Worm (Caenorhabditis elegans) whole organism, L1 larva: ENCODE data around the gene fipr-25.

Source experiments
- C04F5.9 ChIP-seq: sonication (generic microtip); optimal IDR thresholded peaks from 2 replicates; lab custom pipeline; 2016; ENCODE audit warnings: missing genetic modification characterization, missing compliant biosample characterization
- C34B4.2 ChIP-seq: sonication (generic microtip); optimal IDR thresholded peaks from 2 replicates; lab custom pipeline; 2017; ENCODE audit warnings: mild to moderate bottlenecking, missing genetic modification characterization, missing compliant biosample characterization
- blmp-1 ChIP-seq: fragments of 150-350 bp; optimal IDR thresholded peaks from 2 replicates; lab custom pipeline; 2014; ENCODE audit warnings: missing biosample characterization, missing genetic modification characterization
- ceh-90 ChIP-seq: sonication (generic microtip); optimal IDR thresholded peaks from 2 replicates; lab custom pipeline; 2016; ENCODE audit warnings: missing genetic modification characterization, missing compliant biosample characterization
- efl-1 ChIP-seq, 4 experiments: fragments of 150-350 bp; optimal IDR thresholded peaks in 3 of 4; peaks in 1 of 4; 1 replicate in 1 of 4; 2 replicates in 3 of 4; lab custom pipeline; 2014; ENCODE audit warnings: missing biosample characterization in 2 of 4, missing genetic modification characterization in 2 of 4, missing genetic modification reagents in 2 of 4
- egl-27 ChIP-seq, 2 experiments: fragments of 150-350 bp in 1 of 2; sonication (generic microtip); optimal IDR thresholded peaks; 3 replicates each; lab custom pipeline; 2017 to 2018; ENCODE audit warnings: missing biosample characterization in 2 of 2, missing genetic modification characterization in 2 of 2, missing genetic modification reagents in 2 of 2
- elt-2 ChIP-seq: sonication (generic microtip); optimal IDR thresholded peaks from 2 replicates; lab custom pipeline; 2016; ENCODE audit warnings: missing genetic modification characterization, mild to moderate bottlenecking, inconsistent platforms, missing compliant biosample characterization, missing genetic modification reagents
- elt-3 ChIP-seq, 6 experiments: fragments of 150-350 bp in 1 of 6; sonication (generic microtip); optimal IDR thresholded peaks; 2 replicates each; lab custom pipeline; 2017 to 2018; ENCODE audit warnings: missing biosample characterization in 6 of 6, missing genetic modification characterization in 6 of 6, inconsistent platforms in 1 of 6
- fkh-10 ChIP-seq: sonication (generic microtip); optimal IDR thresholded peaks from 2 replicates; lab custom pipeline; 2017; ENCODE audit warnings: missing biosample characterization, missing genetic modification reagents, missing genetic modification characterization
- fkh-4 ChIP-seq: sonication (generic microtip); optimal IDR thresholded peaks from 2 replicates; lab custom pipeline; 2016; ENCODE audit warnings: missing compliant biosample characterization, missing genetic modification characterization, borderline replicate concordance
- fkh-8 ChIP-seq: sonication (generic microtip); optimal IDR thresholded peaks from 2 replicates; lab custom pipeline; 2016; ENCODE audit warnings: mild to moderate bottlenecking, missing genetic modification characterization, missing compliant biosample characterization
- hlh-17 ChIP-seq: fragments of 200-800 bp; sonication (Bioruptor generic); optimal IDR thresholded peaks from 2 replicates; lab custom pipeline; 2018; ENCODE audit warnings: missing genetic modification characterization, mild to moderate bottlenecking, missing compliant biosample characterization, moderate library complexity, borderline replicate concordance
- hlh-4 ChIP-seq: sonication (generic microtip); optimal IDR thresholded peaks from 2 replicates; lab custom pipeline; 2016; ENCODE audit warnings: mild to moderate bottlenecking, missing genetic modification characterization, missing compliant biosample characterization
- hpl-2 ChIP-seq: fragments of 150-350 bp; optimal IDR thresholded peaks from 2 replicates; lab custom pipeline; 2014; ENCODE audit warnings: missing biosample characterization, missing genetic modification reagents, missing genetic modification characterization
- isw-1 ChIP-seq: fragments of 200-800 bp; sonication (Bioruptor generic); IDR thresholded peaks from 2 replicates; pipeline ENCODE4 v1.3.6; 2022; ENCODE audit warnings: missing genetic modification characterization, missing compliant biosample characterization
- jun-1 ChIP-seq: fragments of 150-350 bp; optimal IDR thresholded peaks from 2 replicates; lab custom pipeline; 2014; ENCODE audit warnings: missing biosample characterization, missing genetic modification reagents, missing genetic modification characterization
- lin-14 ChIP-seq: fragments of 200-800 bp; sonication (Bioruptor generic); optimal IDR thresholded peaks from 2 replicates; lab custom pipeline; 2018; ENCODE audit warnings: mild to moderate bottlenecking, missing genetic modification characterization, moderate library complexity, missing compliant biosample characterization
- lin-15B ChIP-seq: fragments of 150-350 bp; sonication (generic microtip); optimal IDR thresholded peaks from 3 replicates; lab custom pipeline; 2014; ENCODE audit warnings: missing biosample characterization, missing genetic modification characterization
- lir-3 ChIP-seq: sonication (generic microtip); optimal IDR thresholded peaks from 2 replicates; lab custom pipeline; 2016; ENCODE audit warnings: mild to moderate bottlenecking, missing genetic modification characterization, moderate library complexity, missing compliant biosample characterization; ENCODE audit not compliant: poor library complexity
- mdl-1 ChIP-seq, 2 experiments: fragments of 150-350 bp; optimal IDR thresholded peaks; 2 replicates each; lab custom pipeline; 2014 to 2017; ENCODE audit warnings: missing biosample characterization in 2 of 2, missing genetic modification characterization in 2 of 2, inconsistent platforms in 1 of 2
- nhr-19 ChIP-seq: fragments of 200-800 bp; sonication (Bioruptor generic); conservative IDR thresholded peaks from 2 replicates; pipeline ENCODE4 v1.3.6; 2022; ENCODE audit warnings: missing genetic modification characterization, missing compliant biosample characterization
- nhr-20 ChIP-seq: sonication (generic microtip); optimal IDR thresholded peaks from 2 replicates; lab custom pipeline; 2016; ENCODE audit warnings: mild to moderate bottlenecking, missing genetic modification characterization, missing compliant biosample characterization
- nhr-28 ChIP-seq: fragments of 150-350 bp; optimal IDR thresholded peaks from 2 replicates; lab custom pipeline; 2014; ENCODE audit warnings: missing biosample characterization, missing genetic modification characterization
- nhr-71 ChIP-seq: sonication (generic microtip); optimal IDR thresholded peaks from 2 replicates; lab custom pipeline; 2016; ENCODE audit warnings: mild to moderate bottlenecking, missing genetic modification characterization, moderate library complexity, missing compliant biosample characterization
- nhr-84 ChIP-seq: sonication (generic microtip); optimal IDR thresholded peaks from 2 replicates; lab custom pipeline; 2017; ENCODE audit warnings: missing biosample characterization, missing genetic modification characterization
- nhr-85 ChIP-seq: sonication (generic microtip); peaks from one replicate; lab custom pipeline; 2016; ENCODE audit warnings: missing genetic modification characterization, inconsistent platforms, missing compliant biosample characterization
- pag-3 ChIP-seq: sonication (generic microtip); optimal IDR thresholded peaks from 2 replicates; lab custom pipeline; 2017; ENCODE audit warnings: missing genetic modification characterization, mild to moderate bottlenecking, missing compliant biosample characterization, antibody characterized with exemption, borderline replicate concordance; ENCODE audit not compliant: insufficient read depth
- pqm-1 ChIP-seq: sonication (generic microtip); optimal IDR thresholded peaks from 3 replicates; lab custom pipeline; 2017; ENCODE audit warnings: missing biosample characterization, missing genetic modification characterization
- snu-23 ChIP-seq: sonication (generic microtip); optimal IDR thresholded peaks from 2 replicates; lab custom pipeline; 2016; ENCODE audit warnings: missing genetic modification characterization, missing compliant biosample characterization
- tbx-2 ChIP-seq: sonication (generic microtip); optimal IDR thresholded peaks from 2 replicates; lab custom pipeline; 2016; ENCODE audit warnings: missing genetic modification characterization, missing compliant biosample characterization
- tlp-1 ChIP-seq: fragments of 150-350 bp; optimal IDR thresholded peaks from 2 replicates; lab custom pipeline; 2014; ENCODE audit warnings: missing biosample characterization, missing genetic modification characterization
- unc-30 ChIP-seq: sonication (generic microtip); optimal IDR thresholded peaks from 2 replicates; lab custom pipeline; 2017; ENCODE audit warnings: missing biosample characterization, missing genetic modification characterization
- xbp-1 ChIP-seq: sonication (generic microtip); optimal IDR thresholded peaks from 2 replicates; lab custom pipeline; 2016; ENCODE audit warnings: missing genetic modification characterization, missing compliant biosample characterization
- ztf-11 ChIP-seq, 2 experiments: sonication (generic microtip); optimal IDR thresholded peaks; 2 replicates each; lab custom pipeline; 2016 to 2017; ENCODE audit warnings: missing genetic modification characterization in 2 of 2, missing biosample characterization in 1 of 2, missing compliant biosample characterization in 1 of 2

The fipr-25 gene

DNA sequence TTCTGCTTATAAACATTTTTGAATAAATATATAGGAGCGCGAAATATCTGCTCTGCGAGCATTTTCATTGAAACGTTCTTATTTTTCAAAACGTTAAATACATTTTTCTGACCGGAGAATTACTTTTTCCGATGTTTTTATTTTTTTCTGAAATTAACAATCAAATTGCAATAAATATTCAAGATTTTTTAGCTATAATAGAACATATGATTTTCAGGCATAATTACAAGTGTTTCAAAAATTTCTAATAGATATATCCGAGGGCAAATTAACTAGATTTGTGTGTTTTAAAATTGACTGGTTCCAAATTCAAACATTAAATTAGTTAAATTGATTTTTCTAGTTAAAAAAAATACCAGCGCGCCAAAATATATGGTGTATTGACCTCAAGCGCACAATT, 21.8 kb downstream of the fipr-25 start, which contains the start of gene T08B1.4:
T08B1.4 (plus strand) TSS at position 301 of the 400 bp plus-strand sequence.
- TF ChIP-seq egl-27 (tag; optimal IDR thresholded peaks at IDR 0.05; lab: Kevin White, UChicago), result no peak

DNA sequence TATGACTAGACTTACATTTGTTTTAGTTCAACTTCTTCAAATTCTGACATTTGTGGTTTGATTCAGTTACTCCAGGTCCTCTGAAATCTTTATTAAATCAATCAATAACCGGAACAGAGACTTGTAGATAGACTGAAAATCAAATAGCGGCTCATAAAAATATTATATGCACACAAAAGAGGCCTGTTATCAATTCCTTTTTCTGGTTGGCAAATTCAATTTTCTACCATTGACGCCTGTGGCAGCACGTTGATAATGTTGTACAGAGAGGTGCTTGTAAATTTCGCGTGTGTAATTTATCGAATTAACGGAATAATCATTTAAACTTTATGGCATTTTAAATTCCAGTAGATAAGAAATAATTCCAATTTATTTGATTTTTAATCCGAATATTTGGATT, 29.7 kb downstream of the fipr-25 start, which contains the start of gene T08B1.1:
T08B1.1 (minus strand) TSS at position 92 of the 400 bp plus-strand sequence.
- TF ChIP-seq nhr-19 (GFP tag; lab: Robert Waterston, UW) (no peak), elt-2 (tag; lab: Kevin White, UChicago) (peak; percentile 80), fkh-10 (GFP tag; lab: Kevin White, UChicago) (no peak), blmp-1 (tag; lab: Kevin White, UChicago) (no peak), nhr-85 (tag; lab: Kevin White, UChicago) (no peak)

DNA sequence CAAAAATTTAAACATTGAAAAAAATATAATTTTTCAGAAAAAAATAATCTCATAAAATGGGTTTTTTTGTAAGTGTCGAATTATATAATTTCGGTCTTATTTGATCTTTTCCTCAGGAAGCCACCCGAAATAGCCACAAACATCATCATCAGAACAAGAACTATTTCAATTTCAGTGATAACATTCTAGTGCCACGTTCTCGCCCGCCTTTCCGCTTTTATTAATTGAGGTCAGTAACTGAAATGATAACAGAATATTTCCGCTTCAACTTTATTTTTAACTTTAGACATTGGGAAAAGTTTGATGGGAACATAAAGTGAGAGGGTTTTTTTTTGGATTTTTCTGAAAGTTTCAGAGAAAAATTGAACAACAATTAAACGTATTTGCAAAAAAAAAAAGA, 32.0 kb downstream of the fipr-25 start:
- TF ChIP-seq elt-2 (tag; lab: Kevin White, UChicago), result peak; percentile 31
- no peak for TF ChIP-seq lin-15B

DNA sequence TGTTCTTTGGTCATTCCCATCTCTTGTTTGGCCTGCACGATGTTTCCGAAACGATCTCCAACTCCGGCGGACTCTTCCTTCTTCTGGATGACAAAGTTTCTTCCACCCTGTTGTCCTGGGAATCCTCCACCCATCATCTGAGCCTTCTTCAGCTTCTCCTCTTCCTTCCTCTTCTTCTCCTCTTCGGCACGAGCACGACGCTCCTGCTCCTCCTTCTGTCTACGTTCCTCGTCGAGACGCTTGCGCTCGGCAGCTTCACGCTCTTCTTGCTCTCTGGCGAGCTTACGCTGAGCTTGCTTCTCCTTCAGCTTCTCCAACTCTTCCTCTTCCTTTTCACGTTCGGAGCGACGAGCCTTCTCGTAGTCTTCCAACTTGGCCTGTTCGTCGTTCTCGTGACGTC, 34.2 kb downstream of the fipr-25 start:
- TF ChIP-seq mdl-1 (tag; optimal IDR thresholded peaks at IDR 0.05; lab: Kevin White, UChicago), result no peak
- TF ChIP-seq efl-1 (optimal IDR thresholded peaks at IDR 0.05; lab: Kevin White, UChicago), result no peak
- peak in 1 of 2 experiments; percentile 64 for TF ChIP-seq efl-1 (GFP tag; optimal IDR thresholded peaks at IDR 0.05 in 1 of 2; lab: Kevin White, UChicago)
- no peak for TF ChIP-seq hpl-2 (GFP tag; lab: Kevin White, UChicago)
- TF ChIP-seq lir-3, result no peak
- TF ChIP-seq fkh-10 (GFP tag; lab: Kevin White, UChicago), result no peak
- no peak for TF ChIP-seq fkh-4 (tag; lab: Kevin White, UChicago)
- TF ChIP-seq elt-3 (tag; optimal IDR thresholded peaks at IDR 0.05; lab: Kevin White, UChicago), result no peak
- no peak for TF ChIP-seq pqm-1 (tag; lab: Kevin White, UChicago)

DNA sequence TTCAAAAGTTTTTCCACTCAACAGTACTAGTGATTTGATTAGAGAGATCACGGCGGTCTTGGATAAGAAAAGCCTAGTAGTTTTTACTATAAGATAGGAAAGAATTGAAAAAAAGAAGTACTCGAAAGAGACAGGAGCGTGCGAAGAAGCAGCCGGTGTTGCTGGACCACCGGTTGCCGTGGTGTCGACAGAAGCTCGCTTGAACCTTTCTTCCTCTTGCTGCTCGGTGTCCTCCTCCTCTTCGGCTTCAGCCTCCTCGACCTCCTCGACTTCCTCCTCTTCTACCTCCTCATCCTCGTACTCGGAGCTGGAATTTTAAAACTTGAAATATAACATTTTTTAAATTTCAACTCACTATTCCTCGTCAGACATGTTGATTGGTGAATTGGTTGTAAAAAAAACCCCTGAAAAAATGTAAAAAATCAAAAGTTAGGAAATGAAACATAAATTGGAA, 35.3 kb downstream of the fipr-25 start, which contains the start of gene tnt-4:
tnt-4 (minus strand) TSS at position 404 of the 454 bp plus-strand sequence.
- TF ChIP-seq tlp-1 (tag; lab: Kevin White, UChicago), result no peak
- no peak for TF ChIP-seq nhr-20 (tag; lab: Kevin White, UChicago)
- no peak for TF ChIP-seq hlh-17 (GFP tag; lab: Kevin White, UChicago)
- TF ChIP-seq fkh-4 (tag; lab: Kevin White, UChicago), result no peak
- TF ChIP-seq lir-3, result no peak
- no peak for TF ChIP-seq nhr-28 (tag; lab: Kevin White, UChicago)

DNA sequence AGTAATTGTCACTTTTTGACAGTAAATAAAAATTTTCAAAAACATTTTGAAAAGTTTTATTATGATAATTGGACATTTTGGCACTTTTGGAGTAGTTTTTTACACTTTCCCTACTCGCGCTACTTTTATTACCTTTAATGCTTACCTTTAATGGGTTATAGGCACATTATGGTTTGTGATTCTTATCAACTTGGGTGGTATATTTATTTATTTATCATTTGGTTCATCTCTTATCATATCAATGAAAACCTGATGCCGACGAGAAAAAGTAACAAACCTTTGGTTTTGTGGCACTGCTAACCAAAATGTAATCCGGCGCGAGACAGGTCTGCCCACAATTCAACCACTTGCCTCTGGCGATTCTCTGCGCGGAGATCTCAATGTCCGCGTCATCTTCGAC, 41.1 kb downstream of the fipr-25 start:
- TF ChIP-seq nhr-71 (tag; lab: Kevin White, UChicago), result peak; percentile 2
- TF ChIP-seq nhr-84, result no peak
- TF ChIP-seq unc-30, result no peak
- no peak for TF ChIP-seq ceh-90 (tag; lab: Kevin White, UChicago)
- TF ChIP-seq lin-14 (GFP tag; lab: Kevin White, UChicago), result peak; percentile 49
- TF ChIP-seq elt-2 (tag; lab: Kevin White, UChicago), result peak; percentile 45
- TF ChIP-seq ztf-11 (tag; optimal IDR thresholded peaks at IDR 0.05; lab: Kevin White, UChicago), result no peak
- no peak for TF ChIP-seq snu-23
- no peak for TF ChIP-seq fkh-10 (GFP tag; lab: Kevin White, UChicago)
- no peak for TF ChIP-seq isw-1 (GFP tag; lab: Robert Waterston, UW)
- no peak for TF ChIP-seq C04F5.9 (tag; lab: Kevin White, UChicago)
- TF ChIP-seq tbx-2 (tag; lab: Kevin White, UChicago), result no peak
- TF ChIP-seq elt-3 (tag; optimal IDR thresholded peaks at IDR 0.05; lab: Kevin White, UChicago), result peak in 3 of 6 experiments; percentile 32 to 56 (median 37)
- TF ChIP-seq jun-1, result no peak
- TF ChIP-seq nhr-20 (tag; lab: Kevin White, UChicago), result peak; percentile 19
- TF ChIP-seq xbp-1 (tag; lab: Kevin White, UChicago), result no peak
- TF ChIP-seq C34B4.2, result no peak
- no peak for TF ChIP-seq blmp-1 (tag; lab: Kevin White, UChicago)
- TF ChIP-seq hlh-4 (tag; lab: Kevin White, UChicago), result no peak
- no peak for TF ChIP-seq pag-3
- no peak for TF ChIP-seq fkh-8 (tag; lab: Kevin White, UChicago)
